Worm (Caenorhabditis elegans) whole organism, young adult: ENCODE data around the gene F14F7.4.

ENCODE experiments used
- hrde-1 ChIP-seq: sonication (generic microtip); optimal IDR thresholded peaks from 2 replicates; lab custom pipeline; 2016; ENCODE audit warnings: missing genetic modification characterization, mild to moderate bottlenecking, missing compliant biosample characterization, moderate library complexity, missing genotype, missing genetic modification reagents, borderline replicate concordance
- ztf-22 ChIP-seq: fragments of 200-800 bp; sonication (Bioruptor generic); optimal IDR thresholded peaks from 2 replicates; lab custom pipeline; 2018; ENCODE audit warnings: mild to moderate bottlenecking, missing genetic modification characterization, moderate library complexity, missing compliant biosample characterization

DNA sequence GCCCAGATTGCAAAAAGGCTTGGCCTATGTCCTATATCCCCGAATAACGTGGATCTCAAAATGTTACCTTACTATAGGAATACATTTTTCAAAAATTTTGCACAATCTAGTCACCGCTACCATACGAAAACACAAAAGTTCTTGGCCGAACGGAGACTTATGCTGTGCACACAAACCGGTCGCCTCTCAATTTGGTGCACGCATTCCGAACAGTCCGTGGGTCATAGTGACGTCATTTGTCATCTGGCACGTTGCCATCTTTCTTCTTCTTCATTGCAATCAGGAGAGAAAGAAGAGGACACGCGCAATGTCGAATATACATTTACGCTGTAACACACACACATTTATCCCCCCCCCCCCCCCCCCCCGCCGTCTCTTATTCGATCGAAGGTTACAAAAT is 36.2 kb upstream of the F14F7.4 start:
- no peak for TF ChIP-seq hrde-1 (tag; lab: Kevin White, UChicago)
- TF ChIP-seq ztf-22 (GFP tag; lab: Kevin White, UChicago): no peak
